Worm (Caenorhabditis elegans) whole organism, late embryonic: ENCODE measurements around the gene gadr-2.

Experiments used
- C08G9.2 ChIP-seq: sonication (generic microtip); optimal IDR thresholded peaks from 2 replicates; lab custom pipeline; 2016; ENCODE audit warnings: mild to moderate bottlenecking, missing genetic modification characterization, moderate library complexity, missing compliant biosample characterization
- C38D4.7 ChIP-seq: fragments of 200-800 bp; sonication (Bioruptor generic); optimal IDR thresholded peaks from 2 replicates; lab custom pipeline; 2018; ENCODE audit warnings: mild to moderate bottlenecking, missing genetic modification characterization, moderate library complexity, missing compliant biosample characterization
- Y22D7AL.16 ChIP-seq: sonication (generic microtip); optimal IDR thresholded peaks from 2 replicates; lab custom pipeline; 2016; ENCODE audit warnings: missing genetic modification characterization, missing compliant biosample characterization
- ceh-24 ChIP-seq: sonication (generic microtip); optimal IDR thresholded peaks from 2 replicates; lab custom pipeline; 2016; ENCODE audit warnings: mild to moderate bottlenecking, missing genetic modification characterization, missing compliant biosample characterization
- ceh-30 ChIP-seq: fragments of 150-350 bp; optimal IDR thresholded peaks from 2 replicates; lab custom pipeline; 2014; ENCODE audit warnings: missing biosample characterization, missing genetic modification characterization
- ceh-31 ChIP-seq: sonication (generic microtip); optimal IDR thresholded peaks from 2 replicates; lab custom pipeline; 2016; ENCODE audit warnings: missing genetic modification characterization, missing compliant biosample characterization
- dmd-4 ChIP-seq: sonication (generic microtip); optimal IDR thresholded peaks from 2 replicates; lab custom pipeline; 2016; ENCODE audit warnings: borderline replicate concordance, missing genetic modification characterization, missing compliant biosample characterization
- dve-1 ChIP-seq: sonication (generic microtip); optimal IDR thresholded peaks from 2 replicates; lab custom pipeline; 2017; ENCODE audit warnings: antibody characterized with exemption, mild to moderate bottlenecking, missing genetic modification characterization, missing compliant biosample characterization
- elt-2 ChIP-seq: sonication (generic microtip); optimal IDR thresholded peaks from 2 replicates; lab custom pipeline; 2016; ENCODE audit warnings: missing genetic modification reagents, missing genetic modification characterization, missing compliant biosample characterization
- elt-4 ChIP-seq: sonication (generic microtip); optimal IDR thresholded peaks from 2 replicates; lab custom pipeline; 2016; ENCODE audit warnings: missing genetic modification characterization, missing compliant biosample characterization
- ets-4 ChIP-seq: sonication (generic microtip); optimal IDR thresholded peaks from 2 replicates; lab custom pipeline; 2016; ENCODE audit warnings: missing genetic modification characterization, missing compliant biosample characterization
- fax-1 ChIP-seq: sonication (generic microtip); optimal IDR thresholded peaks from 2 replicates; lab custom pipeline; 2016; ENCODE audit warnings: missing genotype, missing genetic modification characterization, missing compliant biosample characterization
- fkh-10 ChIP-seq: fragments of 150-350 bp; optimal IDR thresholded peaks from 2 replicates; lab custom pipeline; 2014; ENCODE audit warnings: missing biosample characterization, missing genetic modification reagents, missing genetic modification characterization
- gmeb-2 ChIP-seq: sonication (generic microtip); optimal IDR thresholded peaks from 2 replicates; lab custom pipeline; 2016; ENCODE audit warnings: missing genetic modification characterization, inconsistent platforms, missing compliant biosample characterization
- hlh-13 ChIP-seq: fragments of 200-800 bp; sonication (Bioruptor generic); optimal IDR thresholded peaks from 2 replicates; lab custom pipeline; 2018; ENCODE audit warnings: mild to moderate bottlenecking, missing genetic modification characterization, missing compliant biosample characterization
- hlh-15 ChIP-seq: sonication (generic microtip); optimal IDR thresholded peaks from 2 replicates; lab custom pipeline; 2016; ENCODE audit warnings: missing genetic modification characterization, missing compliant biosample characterization
- hlh-30 ChIP-seq: sonication (generic microtip); optimal IDR thresholded peaks from 2 replicates; lab custom pipeline; 2017; ENCODE audit warnings: antibody characterized with exemption, missing genetic modification characterization, missing compliant biosample characterization; ENCODE audit not compliant: insufficient read depth
- hlh-8 ChIP-seq: sonication (generic microtip); optimal IDR thresholded peaks from 2 replicates; lab custom pipeline; 2016; ENCODE audit warnings: missing genotype, missing genetic modification characterization, missing compliant biosample characterization
- lim-6 ChIP-seq: sonication (generic microtip); optimal IDR thresholded peaks from 2 replicates; lab custom pipeline; 2016; ENCODE audit warnings: missing genetic modification characterization, missing compliant biosample characterization
- lin-11 ChIP-seq: fragments of 200-800 bp; sonication (Bioruptor generic); optimal IDR thresholded peaks from 2 replicates; lab custom pipeline; 2018; ENCODE audit warnings: mild to moderate bottlenecking, missing genetic modification characterization, missing compliant biosample characterization
- madf-2 ChIP-seq: sonication (generic microtip); optimal IDR thresholded peaks from 2 replicates; lab custom pipeline; 2017; ENCODE audit warnings: missing genetic modification characterization, missing compliant biosample characterization
- mec-3 ChIP-seq: sonication (generic microtip); optimal IDR thresholded peaks from 2 replicates; lab custom pipeline; 2016; ENCODE audit warnings: borderline replicate concordance, missing genetic modification characterization, missing compliant biosample characterization
- nhr-11 ChIP-seq: fragments of 150-350 bp; optimal IDR thresholded peaks from 2 replicates; lab custom pipeline; 2014; ENCODE audit warnings: missing biosample characterization, missing genetic modification characterization
- nhr-232 ChIP-seq: sonication (generic microtip); optimal IDR thresholded peaks from 2 replicates; lab custom pipeline; 2016; ENCODE audit warnings: missing genetic modification characterization, missing compliant biosample characterization
- odd-2 ChIP-seq: sonication (generic microtip); optimal IDR thresholded peaks from 2 replicates; lab custom pipeline; 2017; ENCODE audit warnings: antibody characterized with exemption, mild to moderate bottlenecking, missing genetic modification characterization, missing compliant biosample characterization
- pat-9 ChIP-seq: fragments of 200-800 bp; sonication (Bioruptor generic); optimal IDR thresholded peaks from 2 replicates; lab custom pipeline; 2018; ENCODE audit warnings: mild to moderate bottlenecking, missing genetic modification characterization, moderate library complexity, missing compliant biosample characterization
- pros-1 ChIP-seq: fragments of 150-350 bp; optimal IDR thresholded peaks from 2 replicates; lab custom pipeline; 2014; ENCODE audit warnings: missing biosample characterization, missing genetic modification reagents, missing genetic modification characterization
- ref-2 ChIP-seq: sonication (generic microtip); optimal IDR thresholded peaks from 2 replicates; lab custom pipeline; 2016; ENCODE audit warnings: missing genetic modification characterization, missing compliant biosample characterization
- rnt-1 ChIP-seq: sonication (generic microtip); optimal IDR thresholded peaks from 2 replicates; lab custom pipeline; 2016; ENCODE audit warnings: missing genetic modification characterization, missing compliant biosample characterization
- sdc-2 ChIP-seq: sonication (generic microtip); optimal IDR thresholded peaks from 2 replicates; lab custom pipeline; 2016; ENCODE audit warnings: missing genotype, missing genetic modification characterization, missing compliant biosample characterization
- sox-4 ChIP-seq: sonication (generic microtip); optimal IDR thresholded peaks from 2 replicates; lab custom pipeline; 2017; ENCODE audit warnings: mild to moderate bottlenecking, missing genetic modification characterization, inconsistent platforms, missing compliant biosample characterization
- syd-9 ChIP-seq: sonication (generic microtip); optimal IDR thresholded peaks from 2 replicates; lab custom pipeline; 2016; ENCODE audit warnings: mild to moderate bottlenecking, missing genetic modification characterization, moderate library complexity, missing compliant biosample characterization
- tbx-7 ChIP-seq: sonication (generic microtip); optimal IDR thresholded peaks from 2 replicates; lab custom pipeline; 2016; ENCODE audit warnings: missing genotype, missing genetic modification characterization, missing compliant biosample characterization
- ttx-3 ChIP-seq: sonication (generic microtip); optimal IDR thresholded peaks from 2 replicates; lab custom pipeline; 2016; ENCODE audit warnings: missing genetic modification reagents, missing genetic modification characterization, missing compliant biosample characterization
- unc-42 ChIP-seq: sonication (generic microtip); optimal IDR thresholded peaks from 2 replicates; lab custom pipeline; 2016; ENCODE audit warnings: missing genotype, missing genetic modification characterization, missing compliant biosample characterization
- unc-55 ChIP-seq: sonication (generic microtip); optimal IDR thresholded peaks from 2 replicates; lab custom pipeline; 2017; ENCODE audit warnings: missing biosample characterization, missing genetic modification reagents, missing genetic modification characterization
- unc-86 ChIP-seq: sonication (generic microtip); optimal IDR thresholded peaks from 2 replicates; lab custom pipeline; 2016; ENCODE audit warnings: missing genetic modification characterization, missing compliant biosample characterization
- zip-5 ChIP-seq: sonication (generic microtip); optimal IDR thresholded peaks from 2 replicates; lab custom pipeline; 2016; ENCODE audit warnings: missing genetic modification characterization, missing compliant biosample characterization

Gene gadr-2

DNA sequence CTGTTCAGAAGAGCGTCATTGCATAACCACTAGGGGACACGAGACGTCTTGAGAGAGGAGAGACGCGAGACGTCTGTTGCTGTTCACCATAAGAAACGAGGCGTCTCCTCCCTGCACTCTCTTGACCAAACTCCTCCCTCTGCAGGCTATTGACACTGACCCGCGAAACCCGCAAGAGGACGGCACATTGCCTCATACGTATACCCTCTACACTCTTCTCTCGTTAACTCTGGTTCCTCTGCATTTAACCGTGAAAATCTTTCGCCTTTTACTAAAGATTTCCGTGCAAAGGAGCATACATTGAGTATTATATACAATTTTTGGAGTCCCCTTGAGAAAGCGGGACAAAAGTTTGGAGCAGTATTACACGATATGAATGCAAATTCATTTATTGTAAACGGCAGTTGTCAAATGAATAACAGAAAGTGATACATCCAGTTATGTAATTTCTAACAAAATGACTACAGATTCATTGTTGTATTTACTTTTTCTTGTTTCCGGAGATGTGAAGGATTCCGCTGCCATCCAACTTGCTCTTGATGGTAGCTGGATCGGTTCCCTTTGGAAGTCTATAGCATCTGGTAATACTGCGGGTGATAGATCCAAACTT, 40.4 kb downstream of the gadr-2 start (continued):
- TF ChIP-seq sox-4 (tag; lab: Kevin White, UChicago) (no peak), unc-86 (tag; lab: Kevin White, UChicago) (no peak), ceh-30 (tag; lab: Kevin White, UChicago) (peak; percentile 61), lim-6 (no peak), lin-11 (tag; lab: Kevin White, UChicago) (no peak), sdc-2 (peak; percentile 37), pros-1 (peak; percentile 61), hlh-30 (tag; lab: Kevin White, UChicago) (peak; percentile 80), Y22D7AL.16 (tag; lab: Kevin White, UChicago) (no peak), elt-4 (no peak), pat-9 (tag; lab: Kevin White, UChicago) (no peak), hlh-8 (tag; lab: Kevin White, UChicago) (peak; percentile 26), unc-55 (GFP tag; lab: Kevin White, UChicago) (peak; percentile 50), zip-5 (tag; lab: Kevin White, UChicago) (no peak), odd-2 (no peak), tbx-7 (peak; percentile 6), rnt-1 (tag; lab: Kevin White, UChicago) (peak; percentile 67), madf-2 (tag; lab: Kevin White, UChicago) (peak; percentile 7), hlh-15 (tag; lab: Kevin White, UChicago) (no peak), nhr-232 (tag; lab: Kevin White, UChicago) (no peak), fax-1 (tag; lab: Kevin White, UChicago) (no peak), nhr-11 (tag; lab: Kevin White, UChicago) (no peak), ets-4 (tag; lab: Kevin White, UChicago) (peak; percentile 61), mec-3 (tag; lab: Kevin White, UChicago) (no peak), gmeb-2 (tag; lab: Kevin White, UChicago) (no peak), ceh-24 (tag; lab: Kevin White, UChicago) (no peak), dmd-4 (no peak), syd-9 (peak; percentile 59), C08G9.2 (tag; lab: Kevin White, UChicago) (peak; percentile 6)

DNA sequence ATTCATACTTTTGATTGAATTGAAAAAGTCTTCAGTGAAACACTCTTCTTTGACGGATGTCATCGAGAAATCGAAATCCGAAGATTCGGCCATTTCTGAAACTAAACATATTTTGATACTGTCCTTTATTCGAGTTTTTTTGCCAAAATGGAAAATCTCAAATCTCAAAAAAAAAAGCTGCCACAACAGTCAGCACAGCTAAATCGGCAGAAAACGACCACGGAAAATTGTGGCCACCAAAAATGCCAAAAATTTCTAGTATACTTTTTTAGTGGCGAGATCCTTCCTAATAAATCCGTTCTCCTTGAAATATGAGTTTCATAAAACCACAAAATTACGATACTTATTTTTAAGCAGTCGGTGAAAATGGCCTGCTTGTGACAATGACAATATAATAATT, 41.0 kb downstream of the gadr-2 start, which contains the start of gene F38E11.9:
Gene F38E11.9, minus strand, starts transcription at position 101 of the 400 bp plus-strand sequence.
- TF ChIP-seq ref-2 (tag; lab: Kevin White, UChicago) (no peak), dve-1 (tag; lab: Kevin White, UChicago) (no peak), hlh-13 (GFP tag; lab: Kevin White, UChicago) (no peak), ceh-31 (no peak), ets-4 (tag; lab: Kevin White, UChicago) (no peak), ceh-24 (tag; lab: Kevin White, UChicago) (no peak), fkh-10 (no peak), unc-42 (tag; lab: Kevin White, UChicago) (no peak), ttx-3 (tag; lab: Kevin White, UChicago) (no peak), C38D4.7 (GFP tag; lab: Kevin White, UChicago) (no peak), odd-2 (no peak)

DNA sequence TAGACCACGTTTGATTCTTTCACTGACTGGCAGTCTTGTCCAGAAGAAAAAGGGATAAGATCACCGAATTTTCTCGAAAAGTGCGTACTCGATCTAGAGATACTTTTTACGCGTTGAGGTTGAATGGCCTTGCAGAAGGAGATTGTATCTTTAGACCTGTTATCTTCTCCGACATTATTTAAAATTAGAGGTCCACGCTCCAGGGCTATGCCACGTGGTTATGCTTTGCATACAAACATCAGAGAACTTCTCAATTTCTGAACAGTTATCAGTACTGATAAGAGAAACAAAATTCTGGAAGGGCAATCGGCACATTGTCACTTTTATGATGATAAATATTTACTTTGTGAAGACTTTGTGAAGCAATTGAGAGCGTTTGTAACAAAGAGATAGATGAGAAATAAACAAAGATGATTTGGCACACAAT, 42.8 kb downstream of the gadr-2 start:
- TF ChIP-seq rnt-1 (tag; lab: Kevin White, UChicago) (no peak), elt-2 (tag; lab: Kevin White, UChicago) (peak; percentile 93)
